Worm (Caenorhabditis elegans) whole organism, mixed stage, embryonic: Measurements from ENCODE around the gene nhr-66.

Experiments
- M03D4.4 ChIP-seq: sonication (generic microtip); optimal IDR thresholded peaks from 2 replicates; lab custom pipeline; 2017; ENCODE audit warnings: mild to moderate bottlenecking, missing genetic modification characterization, missing compliant biosample characterization
- ceh-83 ChIP-seq: fragments of 200-800 bp; sonication (Bioruptor generic); optimal IDR thresholded peaks from 2 replicates; lab custom pipeline; 2018; ENCODE audit warnings: mild to moderate bottlenecking, missing genetic modification characterization, missing compliant biosample characterization
- drap-1 ChIP-seq: fragments of 200-800 bp; sonication (Bioruptor generic); optimal IDR thresholded peaks from 3 replicates; lab custom pipeline; 2018; ENCODE audit warnings: mild to moderate bottlenecking, missing genetic modification characterization, missing compliant biosample characterization
- elt-3 ChIP-seq: fragments of 150-350 bp; optimal IDR thresholded peaks from 2 replicates; lab custom pipeline; 2014; ENCODE audit warnings: missing biosample characterization, missing genetic modification characterization
- lsy-2 ChIP-seq: fragments of 150-350 bp; optimal IDR thresholded peaks from 2 replicates; lab custom pipeline; 2014; ENCODE audit warnings: missing biosample characterization, missing genetic modification characterization
- mab-5 ChIP-seq: fragments of 150-350 bp; optimal IDR thresholded peaks from 2 replicates; lab custom pipeline; 2014; ENCODE audit warnings: missing biosample characterization, missing genetic modification characterization
- mep-1 ChIP-seq: fragments of 150-350 bp; optimal IDR thresholded peaks from 2 replicates; lab custom pipeline; 2017; ENCODE audit warnings: missing biosample characterization, missing genetic modification reagents, missing genetic modification characterization, inconsistent platforms
- nhr-237 ChIP-seq: fragments of 150-350 bp; optimal IDR thresholded peaks from 2 replicates; lab custom pipeline; 2014; ENCODE audit warnings: missing biosample characterization, missing genetic modification characterization
- pha-4 ChIP-seq: fragments of 150-350 bp; optimal IDR thresholded peaks from 2 replicates; lab custom pipeline; 2018; ENCODE audit warnings: missing biosample characterization, missing genetic modification reagents, missing genetic modification characterization
- sptf-1 ChIP-seq: sonication (generic microtip); optimal IDR thresholded peaks from 2 replicates; lab custom pipeline; 2017; ENCODE audit warnings: mild to moderate bottlenecking, missing genetic modification characterization, moderate library complexity, missing compliant biosample characterization
- unc-39 ChIP-seq: fragments of 150-350 bp; optimal IDR thresholded peaks from 2 replicates; lab custom pipeline; 2014; ENCODE audit warnings: missing biosample characterization, missing genetic modification characterization
- unc-62 ChIP-seq: fragments of 150-350 bp; optimal IDR thresholded peaks from 2 replicates; lab custom pipeline; 2014; ENCODE audit warnings: missing biosample characterization, missing genetic modification reagents, missing genetic modification characterization

- TF ChIP-seq nhr-237 (tag; lab: Kevin White, UChicago): no peak
- TF ChIP-seq unc-39 (tag; lab: Kevin White, UChicago): no peak
- no peak for TF ChIP-seq mep-1 (tag; lab: Kevin White, UChicago)
- TF ChIP-seq M03D4.4 (tag; lab: Kevin White, UChicago): no peak
- TF ChIP-seq ceh-83 (GFP tag; lab: Kevin White, UChicago): no peak
- no peak for TF ChIP-seq pha-4
- TF ChIP-seq drap-1 (GFP tag; lab: Kevin White, UChicago): no peak
- TF ChIP-seq lsy-2 (tag; lab: Kevin White, UChicago): no peak
- TF ChIP-seq mab-5 (tag; lab: Kevin White, UChicago): no peak
- no peak for TF ChIP-seq elt-3 (tag; lab: Kevin White, UChicago)
- TF ChIP-seq unc-62 (GFP tag; lab: Kevin White, UChicago): no peak
- no peak for TF ChIP-seq sptf-1 (tag; lab: Kevin White, UChicago)
Observed at ce11 chrIV:8243599-8243998, 7.2 kb upstream of the nhr-66 start, which contains the start of gene T09A12.8.
